Worm (Caenorhabditis elegans) whole organism, L1 larva: Measurements from ENCODE around the gene C16C8.22.

Experiments used
- egl-27 ChIP-seq, 2 experiments: fragments of 150-350 bp in 1 of 2; sonication (generic microtip); optimal IDR thresholded peaks; 3 replicates each; lab custom pipeline; 2017 to 2018; ENCODE audit warnings: missing biosample characterization in 2 of 2, missing genetic modification characterization in 2 of 2, missing genetic modification reagents in 2 of 2
- hpl-2 ChIP-seq: fragments of 150-350 bp; optimal IDR thresholded peaks from 2 replicates; lab custom pipeline; 2014; ENCODE audit warnings: missing biosample characterization, missing genetic modification reagents, missing genetic modification characterization
- lin-35 ChIP-seq, 2 experiments: fragments of 150-350 bp; optimal IDR thresholded peaks; 2 replicates each; lab custom pipeline; 2014; ENCODE audit warnings: missing biosample characterization in 2 of 2, missing genetic modification characterization in 2 of 2, missing genetic modification reagents in 2 of 2
- lsy-2 ChIP-seq, 2 experiments: fragments of 150-350 bp; optimal IDR thresholded peaks; 2 replicates each; lab custom pipeline; 2014; ENCODE audit warnings: missing biosample characterization in 2 of 2, missing genetic modification characterization in 2 of 2
- mdl-1 ChIP-seq, 2 experiments: fragments of 150-350 bp; optimal IDR thresholded peaks; 2 replicates each; lab custom pipeline; 2014 to 2017; ENCODE audit warnings: missing biosample characterization in 2 of 2, missing genetic modification characterization in 2 of 2, inconsistent platforms in 1 of 2
- mep-1 ChIP-seq: fragments of 150-350 bp; optimal IDR thresholded peaks from 2 replicates; lab custom pipeline; 2014; ENCODE audit warnings: missing biosample characterization, missing genetic modification characterization
- nhr-11 ChIP-seq: fragments of 150-350 bp; optimal IDR thresholded peaks from 2 replicates; lab custom pipeline; 2014; ENCODE audit warnings: missing biosample characterization, missing genetic modification characterization
- nhr-47 ChIP-seq: sonication (generic microtip); optimal IDR thresholded peaks from 2 replicates; lab custom pipeline; 2016; ENCODE audit warnings: mild to moderate bottlenecking, missing genetic modification characterization, moderate library complexity, missing compliant biosample characterization
- nhr-76 ChIP-seq: sonication (generic microtip); optimal IDR thresholded peaks from 2 replicates; lab custom pipeline; 2017; ENCODE audit warnings: missing biosample characterization, missing genetic modification characterization
- skn-1 ChIP-seq: fragments of 150-350 bp; optimal IDR thresholded peaks from 2 replicates; lab custom pipeline; 2014; ENCODE audit warnings: missing biosample characterization, missing genetic modification characterization
- snpc-4 ChIP-seq: fragments of 150-350 bp; optimal IDR thresholded peaks from 2 replicates; lab custom pipeline; 2014; ENCODE audit warnings: missing biosample characterization, missing genetic modification characterization
- ztf-4 ChIP-seq: fragments of 150-350 bp; optimal IDR thresholded peaks from 2 replicates; lab custom pipeline; 2014; ENCODE audit warnings: missing biosample characterization, missing genetic modification characterization

- no peak for TF ChIP-seq mdl-1 (tag; optimal IDR thresholded peaks at IDR 0.05; lab: Kevin White, UChicago)
- TF ChIP-seq egl-27 (tag; optimal IDR thresholded peaks at IDR 0.05; lab: Kevin White, UChicago) = no peak
- no peak for TF ChIP-seq nhr-47 (tag; lab: Kevin White, UChicago)
- TF ChIP-seq lin-35 (GFP tag; optimal IDR thresholded peaks at IDR 0.05; lab: Kevin White, UChicago) = no peak
- TF ChIP-seq mep-1 (tag; lab: Kevin White, UChicago) = no peak
- no peak for TF ChIP-seq nhr-11 (tag; lab: Kevin White, UChicago)
- TF ChIP-seq skn-1 = no peak
- no peak for TF ChIP-seq hpl-2 (GFP tag; lab: Kevin White, UChicago)
- no peak for TF ChIP-seq nhr-76 (tag; lab: Kevin White, UChicago)
- TF ChIP-seq ztf-4 (tag; lab: Kevin White, UChicago) = no peak
- no peak for TF ChIP-seq snpc-4 (tag; lab: Kevin White, UChicago)
- TF ChIP-seq lsy-2 (tag; optimal IDR thresholded peaks at IDR 0.05; lab: Kevin White, UChicago) = no peak
Measured at ce11 chrII:3402854-3403253, 40.2 kb downstream of the C16C8.22 start, which contains the start of gene nep-10.
